Worm (Caenorhabditis elegans) whole organism, young adult: Measurements from ENCODE around the gene H17B01.5.

Source experiments
- D2030.7 ChIP-seq: fragments of 200-800 bp; sonication (Bioruptor generic); IDR thresholded peaks from 2 replicates; pipeline ENCODE4 v1.3.6; 2022; ENCODE audit warnings: missing genetic modification reagents, missing genetic modification characterization, missing compliant biosample characterization
- F49E8.2 ChIP-seq: sonication (generic microtip); optimal IDR thresholded peaks from 3 replicates; lab custom pipeline; 2017; ENCODE audit warnings: missing genetic modification characterization, mild to moderate bottlenecking, missing compliant biosample characterization, antibody characterized with exemption, moderate library complexity; ENCODE audit not compliant: insufficient read depth
- Y67H2A.10 ChIP-seq: fragments of 200-800 bp; sonication (Bioruptor generic); conservative IDR thresholded peaks from 2 replicates; pipeline ENCODE4 v1.3.6; 2022; ENCODE audit warnings: missing genetic modification reagents, missing genetic modification characterization, missing compliant biosample characterization
- atf-7 ChIP-seq: sonication (generic microtip); optimal IDR thresholded peaks from 2 replicates; lab custom pipeline; 2017; ENCODE audit warnings: mild to moderate bottlenecking, missing genetic modification characterization, missing compliant biosample characterization
- ceh-27 ChIP-seq: fragments of 200-800 bp; sonication (Bioruptor generic); optimal IDR thresholded peaks from 2 replicates; lab custom pipeline; 2018; ENCODE audit warnings: mild to moderate bottlenecking, missing genetic modification characterization, moderate library complexity, missing compliant biosample characterization
- dox-1 ChIP-seq: fragments of 200-800 bp; sonication (Bioruptor generic); IDR thresholded peaks from 2 replicates; pipeline ENCODE4 v1.3.6; 2022; ENCODE audit warnings: missing genetic modification reagents, missing genetic modification characterization, missing compliant biosample characterization
- dpl-1 ChIP-seq: fragments of 150-350 bp; optimal IDR thresholded peaks from 2 replicates; lab custom pipeline; 2014; ENCODE audit warnings: missing biosample characterization, missing genetic modification reagents, missing genetic modification characterization
- him-1 ChIP-seq: sonication (generic microtip); optimal IDR thresholded peaks from 2 replicates; lab custom pipeline; 2016; ENCODE audit warnings: missing genotype, missing genetic modification reagents, missing genetic modification characterization, missing compliant biosample characterization
- mcd-1 ChIP-seq: fragments of 200-800 bp; sonication (Bioruptor generic); IDR thresholded peaks from 2 replicates; pipeline ENCODE4 v1.3.6; 2022; ENCODE audit warnings: missing genetic modification reagents, missing genetic modification characterization, missing compliant biosample characterization
- nfya-1 ChIP-seq: sonication (generic microtip); optimal IDR thresholded peaks from 2 replicates; lab custom pipeline; 2017; ENCODE audit warnings: antibody characterized with exemption, missing compliant biosample characterization, missing genetic modification characterization, borderline replicate concordance; ENCODE audit not compliant: insufficient read depth
- pha-4 ChIP-seq: fragments of 150-350 bp; sonication (generic microtip); optimal IDR thresholded peaks from 2 replicates; lab custom pipeline; 2014; ENCODE audit warnings: missing biosample characterization, missing genetic modification reagents, missing genetic modification characterization
- ztf-22 ChIP-seq: fragments of 200-800 bp; sonication (Bioruptor generic); optimal IDR thresholded peaks from 2 replicates; lab custom pipeline; 2018; ENCODE audit warnings: mild to moderate bottlenecking, missing genetic modification characterization, moderate library complexity, missing compliant biosample characterization
- ztf-28 ChIP-seq: fragments of 200-800 bp; sonication (Bioruptor generic); IDR thresholded peaks from 2 replicates; pipeline ENCODE4 v1.3.6; 2022; ENCODE audit warnings: missing genetic modification reagents, missing genetic modification characterization, missing compliant biosample characterization

DNA sequence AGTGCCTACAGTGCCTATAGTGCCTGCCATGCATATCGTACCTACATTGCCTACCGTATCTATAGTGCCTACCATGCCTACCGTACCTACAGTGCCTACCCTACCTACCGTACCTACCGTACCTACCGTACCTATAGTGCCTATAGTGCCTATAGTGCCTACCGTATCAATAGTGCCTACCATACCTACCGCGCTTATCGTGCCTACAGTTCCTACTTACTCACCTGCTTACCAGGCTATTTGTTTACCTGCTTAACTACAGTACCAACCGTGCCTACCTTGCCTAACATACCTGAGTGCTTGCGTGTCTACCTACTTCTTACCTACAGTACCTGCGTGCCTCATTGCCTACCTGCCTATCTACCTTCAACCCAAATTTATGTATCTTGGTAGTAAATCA is 31.9 kb downstream of the H17B01.5 start:
- TF ChIP-seq him-1 (no peak), dox-1 (GFP tag; lab: Robert Waterston, UW) (no peak), pha-4 (tag; lab: Kevin White, UChicago) (no peak), mcd-1 (GFP tag; lab: Robert Waterston, UW) (no peak), nfya-1 (tag; lab: Kevin White, UChicago) (no peak), ztf-22 (GFP tag; lab: Kevin White, UChicago) (no peak), ceh-27 (GFP tag; lab: Kevin White, UChicago) (no peak), F49E8.2 (tag; lab: Kevin White, UChicago) (no peak), ztf-28 (GFP tag; lab: Robert Waterston, UW) (no peak), Y67H2A.10 (GFP tag; lab: Robert Waterston, UW) (no peak), dpl-1 (no peak), atf-7 (tag; lab: Kevin White, UChicago) (no peak), D2030.7 (no peak)
